Worm (Caenorhabditis elegans) whole organism, midembryonic: ENCODE results near the gene set-16.

ENCODE experiments used
- T22C8.4 ChIP-seq: fragments of 200-800 bp; sonication (Bioruptor generic); IDR thresholded peaks from 2 replicates; pipeline ENCODE4 v1.3.6; 2022; ENCODE audit warnings: missing genetic modification characterization, missing compliant biosample characterization
- cog-1 ChIP-seq: sonication (generic microtip); optimal IDR thresholded peaks from 2 replicates; lab custom pipeline; 2016; ENCODE audit warnings: missing genetic modification characterization, missing compliant biosample characterization
- flt-1 ChIP-seq: fragments of 200-800 bp; sonication (Bioruptor generic); IDR thresholded peaks from 2 replicates; pipeline ENCODE4 v1.3.6; 2022; ENCODE audit warnings: missing genetic modification characterization, missing compliant biosample characterization
- ztf-23 ChIP-seq: fragments of 200-800 bp; sonication (Bioruptor generic); IDR thresholded peaks from 2 replicates; pipeline ENCODE4 v1.3.6; 2022; ENCODE audit warnings: missing genetic modification reagents, missing genetic modification characterization, missing compliant biosample characterization

ce11 chrIII:13652010-13652409 is 8.3 kb downstream of the set-16 start:
- TF ChIP-seq ztf-23 (GFP tag; lab: Robert Waterston, UW): no peak
- no peak for TF ChIP-seq T22C8.4 (GFP tag; lab: Robert Waterston, UW)
- TF ChIP-seq cog-1: no peak
- TF ChIP-seq flt-1 (GFP tag; lab: Robert Waterston, UW): no peak
